Fruit fly (Drosophila melanogaster) whole organism, embryonic: ENCODE measurements around the gene MED15.
A peak's percentile ranks its signal among the peaks of the same experiment; 100 is the strongest.

ENCODE experiments used
- ATbp ChIP-seq: fragments of 200-800 bp; sonication (Bioruptor generic); optimal IDR thresholded peaks from 2 replicates; lab custom pipeline; 2017; ENCODE audit warnings: missing biosample characterization, mild to moderate bottlenecking, missing genetic modification characterization, missing genetic modification reagents
- Atf-2 ChIP-seq: fragments of 200-800 bp; sonication (Bioruptor generic); optimal IDR thresholded peaks from 2 replicates; lab custom pipeline; 2016; ENCODE audit warnings: missing biosample characterization, missing genetic modification characterization
- Bdp1 ChIP-seq: fragments of 200-800 bp; sonication (Bioruptor generic); optimal IDR thresholded peaks from 3 replicates; lab custom pipeline; 2016; ENCODE audit warnings: missing biosample characterization, missing genetic modification characterization
- CG12219 ChIP-seq: fragments of 200-800 bp; sonication (Bioruptor generic); optimal IDR thresholded peaks from 3 replicates; lab custom pipeline; 2018; ENCODE audit warnings: missing biosample characterization, mild to moderate bottlenecking, missing genetic modification characterization
- CG1233 ChIP-seq: fragments of 200-800 bp; sonication (Bioruptor generic); optimal IDR thresholded peaks from 4 replicates; lab custom pipeline; 2018; ENCODE audit warnings: missing biosample characterization, mild to moderate bottlenecking, missing genetic modification characterization
- CG14050 ChIP-seq: fragments of 200-800 bp; sonication (Bioruptor generic); IDR thresholded peaks from 3 replicates; pipeline ENCODE4 v1.3.6; 2022; ENCODE audit warnings: missing biosample characterization, missing genetic modification characterization
- CG15601 ChIP-seq: fragments of 200-800 bp; sonication (Bioruptor generic); optimal IDR thresholded peaks from 3 replicates; lab custom pipeline; 2019; ENCODE audit warnings: missing biosample characterization, mild to moderate bottlenecking, missing genetic modification characterization, moderate library complexity
- CG1602 ChIP-seq: fragments of 200-800 bp; sonication (Bioruptor generic); optimal IDR thresholded peaks from 3 replicates; lab custom pipeline; 2016; ENCODE audit warnings: missing biosample characterization, missing genetic modification characterization
- CG17328 ChIP-seq: fragments of 200-800 bp; sonication (Bioruptor generic); IDR thresholded peaks from 2 replicates; pipeline ENCODE4 v1.3.6; 2022; ENCODE audit warnings: missing biosample characterization, missing genetic modification characterization
- CG17385 ChIP-seq: fragments of 200-800 bp; sonication (Bioruptor generic); optimal IDR thresholded peaks from 3 replicates; lab custom pipeline; 2018; ENCODE audit warnings: missing biosample characterization, mild to moderate bottlenecking, missing genetic modification characterization
- CG18619 ChIP-seq: fragments of 200-800 bp; sonication (Bioruptor generic); optimal IDR thresholded peaks from 3 replicates; lab custom pipeline; 2017; ENCODE audit warnings: missing biosample characterization, mild to moderate bottlenecking, missing genetic modification characterization
- CG3281 ChIP-seq: fragments of 200-800 bp; sonication (Bioruptor generic); optimal IDR thresholded peaks from 3 replicates; lab custom pipeline; 2017; ENCODE audit warnings: missing biosample characterization, mild to moderate bottlenecking, missing genetic modification characterization
- CG33213 ChIP-seq: fragments of 200-800 bp; sonication (Bioruptor generic); optimal IDR thresholded peaks from 3 replicates; lab custom pipeline; 2016; ENCODE audit warnings: missing biosample characterization, missing genetic modification characterization
- CG34376 ChIP-seq: fragments of 200-800 bp; sonication (Bioruptor generic); optimal IDR thresholded peaks from 2 replicates; lab custom pipeline; 2018; ENCODE audit warnings: missing biosample characterization, mild to moderate bottlenecking, missing genetic modification characterization
- CG4424 ChIP-seq: fragments of 200-800 bp; sonication (Bioruptor generic); optimal IDR thresholded peaks from 3 replicates; lab custom pipeline; 2016; ENCODE audit warnings: missing biosample characterization, missing genetic modification characterization
- CG6175 ChIP-seq: fragments of 200-800 bp; sonication (Bioruptor generic); IDR thresholded peaks from 3 replicates; pipeline ENCODE4 v1.3.6; 2022; ENCODE audit warnings: missing biosample characterization, missing genetic modification characterization
- CG6791 ChIP-seq: fragments of 200-800 bp; sonication (Bioruptor generic); IDR thresholded peaks from 3 replicates; pipeline ENCODE4 v1.3.6; 2022; ENCODE audit warnings: missing biosample characterization, missing genetic modification characterization; ENCODE audit not compliant: partially characterized antibody
- CG8924 ChIP-seq: fragments of 200-800 bp; optimal IDR thresholded peaks from 3 replicates; lab custom pipeline; 2019; ENCODE audit warnings: missing biosample characterization, mild to moderate bottlenecking, missing genetic modification characterization, moderate library complexity
- CG8944 ChIP-seq: fragments of 200-800 bp; sonication (Bioruptor generic); optimal IDR thresholded peaks from 3 replicates; lab custom pipeline; 2016; ENCODE audit warnings: missing biosample characterization, missing genetic modification characterization
- CrebB ChIP-seq: fragments of 200-800 bp; sonication (Bioruptor generic); optimal IDR thresholded peaks from 3 replicates; lab custom pipeline; 2018; ENCODE audit warnings: missing biosample characterization, mild to moderate bottlenecking, missing genetic modification characterization
- Dp ChIP-seq: fragments of 200-800 bp; sonication (Bioruptor generic); optimal IDR thresholded peaks from 2 replicates; lab custom pipeline; 2018; ENCODE audit warnings: missing biosample characterization, mild to moderate bottlenecking, missing genetic modification characterization, moderate library complexity
- Dref ChIP-seq: fragments of 200-800 bp; sonication (Bioruptor generic); IDR thresholded peaks from 2 replicates; pipeline ENCODE4 v1.3.6; 2022; ENCODE audit warnings: missing biosample characterization, missing genetic modification characterization
- Gug ChIP-seq: fragments of 200-800 bp; sonication (Bioruptor generic); IDR thresholded peaks from 4 replicates; pipeline ENCODE4 v1.3.6; 2022; ENCODE audit warnings: missing biosample characterization, missing genetic modification characterization
- HLHmδ ChIP-seq: fragments of 200-800 bp; sonication (Bioruptor generic); optimal IDR thresholded peaks from 2 replicates; lab custom pipeline; 2018; ENCODE audit warnings: missing biosample characterization, mild to moderate bottlenecking, missing genetic modification characterization, moderate library complexity
- MESR4 ChIP-seq: fragments of 200-800 bp; sonication (Bioruptor generic); optimal IDR thresholded peaks from 2 replicates; lab custom pipeline; 2018; ENCODE audit warnings: missing biosample characterization, mild to moderate bottlenecking, missing genetic modification characterization, moderate library complexity
- MTF-1 ChIP-seq: fragments of 200-800 bp; sonication (Bioruptor generic); optimal IDR thresholded peaks from 2 replicates; lab custom pipeline; 2018; ENCODE audit warnings: missing biosample characterization, mild to moderate bottlenecking, missing genetic modification characterization, borderline replicate concordance
- Max ChIP-seq: fragments of 200-800 bp; sonication (Bioruptor generic); optimal IDR thresholded peaks from 2 replicates; lab custom pipeline; 2016; ENCODE audit warnings: missing biosample characterization, mild to moderate bottlenecking, missing genetic modification characterization
- NC2α ChIP-seq: fragments of 200-800 bp; sonication (Bioruptor generic); optimal IDR thresholded peaks from 2 replicates; lab custom pipeline; 2016; ENCODE audit warnings: missing biosample characterization, missing genetic modification characterization
- Nf-YA ChIP-seq: fragments of 200-800 bp; sonication (Bioruptor generic); IDR thresholded peaks from 2 replicates; pipeline ENCODE4 v1.3.6; 2022; ENCODE audit warnings: missing biosample characterization, missing genetic modification characterization
- Nf-YB ChIP-seq: fragments of 200-800 bp; sonication (Bioruptor generic); optimal IDR thresholded peaks from 3 replicates; lab custom pipeline; 2019; ENCODE audit warnings: missing biosample characterization, mild to moderate bottlenecking, missing genetic modification characterization, moderate library complexity
- Optix ChIP-seq: fragments of 200-800 bp; sonication (Bioruptor generic); IDR thresholded peaks from 3 replicates; pipeline ENCODE4 v1.3.6; 2022; ENCODE audit warnings: missing biosample characterization, missing genetic modification characterization
- aop ChIP-seq: fragments of 200-800 bp; sonication (Bioruptor generic); IDR thresholded peaks from 2 replicates; pipeline ENCODE4 v1.3.6; 2022; ENCODE audit warnings: missing biosample characterization, missing genetic modification characterization
- btn ChIP-seq: fragments of 200-800 bp; sonication (Bioruptor generic); optimal IDR thresholded peaks from 2 replicates; lab custom pipeline; 2016; ENCODE audit warnings: missing biosample characterization, missing genetic modification characterization
- dan ChIP-seq: fragments of 200-800 bp; sonication (Bioruptor generic); IDR thresholded peaks from 2 replicates; pipeline ENCODE4 v1.3.6; 2022; ENCODE audit warnings: missing biosample characterization, missing genetic modification characterization
- ewg ChIP-seq: fragments of 200-800 bp; sonication (Bioruptor generic); optimal IDR thresholded peaks from 3 replicates; lab custom pipeline; 2017; ENCODE audit warnings: mild to moderate bottlenecking, missing biosample characterization, missing genetic modification reagents, missing genetic modification characterization
- fd102C ChIP-seq: fragments of 200-800 bp; sonication (Bioruptor generic); optimal IDR thresholded peaks from 2 replicates; lab custom pipeline; 2018; ENCODE audit warnings: missing biosample characterization, mild to moderate bottlenecking, missing genetic modification characterization, moderate library complexity
- jigr1 ChIP-seq: fragments of 200-800 bp; sonication (Bioruptor generic); IDR thresholded peaks from 3 replicates; pipeline ENCODE4 v1.3.6; 2022; ENCODE audit warnings: missing biosample characterization, missing genetic modification characterization
- lov ChIP-seq, 2 experiments: fragments of 200-800 bp in 1 of 2; fragments of >200 bp in 1 of 2; sonication (Bioruptor generic) in 1 of 2; IDR thresholded peaks in 1 of 2; optimal IDR thresholded peaks in 1 of 2; 2 replicates in 1 of 2; 3 replicates in 1 of 2; pipeline versions ENCODE4 v1.3.6 to Lab custom; 2017 to 2022; ENCODE audit warnings: missing biosample characterization in 1 of 2, missing genetic modification characterization in 1 of 2
- nerfin-2 ChIP-seq: fragments of 200-800 bp; sonication (Bioruptor generic); IDR thresholded peaks from 2 replicates; pipeline ENCODE4 v1.3.6; 2022; ENCODE audit warnings: missing biosample characterization, missing genetic modification characterization; ENCODE audit not compliant: partially characterized antibody
- pb ChIP-seq: fragments of 200-800 bp; sonication (Bioruptor generic); optimal IDR thresholded peaks from 3 replicates; lab custom pipeline; 2016; ENCODE audit warnings: missing biosample characterization, missing genetic modification characterization
- repo ChIP-seq: fragments of 200-800 bp; sonication (Bioruptor generic); optimal IDR thresholded peaks from 2 replicates; lab custom pipeline; 2016; ENCODE audit warnings: missing biosample characterization, missing genetic modification characterization
- salm ChIP-seq: fragments of 200-800 bp; sonication (Bioruptor generic); optimal IDR thresholded peaks from 2 replicates; lab custom pipeline; 2018; ENCODE audit warnings: missing biosample characterization, mild to moderate bottlenecking, missing genetic modification characterization
- shn ChIP-seq: fragments of 200-800 bp; sonication (Bioruptor generic); optimal IDR thresholded peaks from 3 replicates; lab custom pipeline; 2016; ENCODE audit warnings: missing biosample characterization, missing genetic modification characterization
- slbo ChIP-seq: fragments of 200-800 bp; sonication (Bioruptor generic); IDR thresholded peaks from 2 replicates; pipeline ENCODE4 v1.3.6; 2022; ENCODE audit warnings: missing biosample characterization, missing genetic modification characterization
- tll ChIP-seq, 2 experiments: fragments of 200-800 bp in 1 of 2; fragments of >200 bp in 1 of 2; sonication (Bioruptor generic) in 1 of 2; optimal IDR thresholded peaks; 2 replicates each; lab custom pipeline; 2017 to 2019; ENCODE audit warnings: missing biosample characterization in 2 of 2, missing genetic modification characterization in 2 of 2, mild to moderate bottlenecking in 1 of 2, moderate library complexity in 1 of 2
- ttk ChIP-seq: fragments of 200-800 bp; sonication (Bioruptor generic); IDR thresholded peaks from 2 replicates; pipeline ENCODE4 v2.1.2; 2022; ENCODE audit warnings: missing biosample characterization, missing genetic modification characterization
- zen ChIP-seq: fragments of 200-800 bp; sonication (Bioruptor generic); optimal IDR thresholded peaks from 3 replicates; lab custom pipeline; 2018; ENCODE audit warnings: missing biosample characterization, mild to moderate bottlenecking, missing genetic modification characterization, moderate library complexity
- zen2 ChIP-seq: fragments of 200-800 bp; sonication (Bioruptor generic); IDR thresholded peaks from 3 replicates; pipeline ENCODE4 v1.3.6; 2022; ENCODE audit warnings: missing biosample characterization, missing genetic modification characterization; ENCODE audit not compliant: partially characterized antibody

Gene MED15

dm6 chr2L:520331-521000 is 47.7 kb downstream of the MED15 start (continued):
- TF ChIP-seq fd102C (GFP tag; lab: Kevin White, UChicago), result peak; percentile 32
- no peak for TF ChIP-seq lov (optimal IDR thresholded peaks at IDR 0.05; lab: Kevin White, UChicago)
- peak; percentile 74; the same call in 2 of the 3 replicates for TF ChIP-seq lov (GFP tag; IDR thresholded peaks at IDR 0.05; lab: Robert Waterston, UW)
- peak; percentile 80 for TF ChIP-seq Optix (GFP tag; lab: Robert Waterston, UW)
- peak; percentile 44 for TF ChIP-seq zen (tag; lab: Kevin White, UChicago)
- TF ChIP-seq dan, result 0 out of 2 replicates have a peak, but pooled peaks have one; percentile 11
- peak; percentile 75 for TF ChIP-seq jigr1 (GFP tag; lab: Robert Waterston, UW)
- peak; percentile 68 for TF ChIP-seq MTF-1 (GFP tag; lab: Kevin White, UChicago)
- TF ChIP-seq CG33213, result peak; percentile 76
- TF ChIP-seq salm (tag; lab: Kevin White, UChicago), result peak; percentile 83
- peak; percentile 85 for TF ChIP-seq ATbp
- TF ChIP-seq CG12219 (GFP tag; lab: Kevin White, UChicago), result peak; percentile 90
- peak; percentile 77 for TF ChIP-seq CG4424 (GFP tag; lab: Kevin White, UChicago)
- peak; percentile 85 for TF ChIP-seq NC2α (GFP tag; lab: Kevin White, UChicago)
- TF ChIP-seq Gug (GFP tag; lab: Robert Waterston, UW), result peak; percentile 41; the same call in 2 of the 4 replicates
- peak; percentile 92 for TF ChIP-seq CG17328 (GFP tag; lab: Robert Waterston, UW)
- no peak for TF ChIP-seq Dp (GFP tag; lab: Kevin White, UChicago)
- TF ChIP-seq CG1602 (GFP tag; lab: Kevin White, UChicago), result peak; percentile 78
- TF ChIP-seq Bdp1, result peak; percentile 17
- TF ChIP-seq CG8924 (tag; lab: Kevin White, UChicago), result peak; percentile 92
- TF ChIP-seq CG3281 (GFP tag; lab: Kevin White, UChicago), result peak; percentile 25
- TF ChIP-seq tll (GFP tag; optimal IDR thresholded peaks at IDR 0.05; lab: Kevin White, UChicago), result no peak
- TF ChIP-seq CG34376 (GFP tag; lab: Kevin White, UChicago), result no peak
- TF ChIP-seq CG6175 (GFP tag; lab: Robert Waterston, UW), result no peak
- TF ChIP-seq CG15601 (tag; lab: Kevin White, UChicago), result peak; percentile 87
- TF ChIP-seq CG8944 (GFP tag; lab: Kevin White, UChicago), result peak; percentile 74
- TF ChIP-seq Max (GFP tag; lab: Kevin White, UChicago), result peak; percentile 79
- peak; percentile 75 for TF ChIP-seq Nf-YB (GFP tag; lab: Kevin White, UChicago)
- peak; percentile 82 for TF ChIP-seq btn (GFP tag; lab: Kevin White, UChicago)
- no peak for TF ChIP-seq HLHmδ
- peak; percentile 84 for TF ChIP-seq CG17385 (GFP tag; lab: Kevin White, UChicago)
- TF ChIP-seq CG6791, result no peak
- TF ChIP-seq CG18619 (GFP tag; lab: Kevin White, UChicago), result peak; percentile 72
- TF ChIP-seq nerfin-2, result no peak
- TF ChIP-seq pb (GFP tag; lab: Kevin White, UChicago), result peak; percentile 66
- TF ChIP-seq slbo (GFP tag; lab: Robert Waterston, UW), result peak; percentile 62
- TF ChIP-seq repo (GFP tag; lab: Kevin White, UChicago), result peak; percentile 76
- TF ChIP-seq CG1233, result peak; percentile 33
- peak; percentile 57 for TF ChIP-seq CrebB (tag; lab: Kevin White, UChicago)
- TF ChIP-seq Nf-YA (GFP tag; lab: Robert Waterston, UW), result peak; percentile 63; the same call in 1 of the 2 replicates
- peak; percentile 26 for TF ChIP-seq MESR4 (GFP tag; lab: Kevin White, UChicago)
- TF ChIP-seq aop (GFP tag; lab: Robert Waterston, UW), result peak; percentile 44; the same call in 1 of the 2 replicates
- TF ChIP-seq ewg (GFP tag; lab: Kevin White, UChicago), result peak; percentile 77
- no peak for TF ChIP-seq zen2 (GFP tag; lab: Robert Waterston, UW)
- TF ChIP-seq shn (GFP tag; lab: Kevin White, UChicago), result peak; percentile 70
- TF ChIP-seq Atf-2 (GFP tag; lab: Kevin White, UChicago), result peak; percentile 84
- TF ChIP-seq ttk (GFP tag; lab: Robert Waterston, UW), result peak; percentile 90
- no peak for TF ChIP-seq Dref (GFP tag; lab: Robert Waterston, UW)
- TF ChIP-seq CG14050 (GFP tag; lab: Robert Waterston, UW), result peak; percentile 80
